Fruit fly (Drosophila melanogaster) Kc167 (cell line): Measurements from ENCODE around the gene Mks1.

Source experiments
- Myc ChIP-seq: fragments of >200 bp; optimal IDR thresholded peaks from 2 replicates; lab custom pipeline; 2017; ENCODE audit warnings: missing external identifiers
- Sin3A ChIP-seq: fragments of >200 bp; optimal IDR thresholded peaks from 2 replicates; lab custom pipeline; 2018; ENCODE audit warnings: missing external identifiers
- h ChIP-seq: fragments of >200 bp; optimal IDR thresholded peaks from 3 replicates; lab custom pipeline; 2018; ENCODE audit warnings: missing external identifiers
- insv ChIP-seq: fragments of >200 bp; optimal IDR thresholded peaks from 3 replicates; lab custom pipeline; 2018; ENCODE audit warnings: missing external identifiers
- psq ChIP-seq: fragments of >200 bp; optimal IDR thresholded peaks from 2 replicates; lab custom pipeline; 2017; ENCODE audit warnings: missing external identifiers
- ttk ChIP-seq: sonication (Bioruptor generic); optimal IDR thresholded peaks from 2 replicates; lab custom pipeline; 2017; ENCODE audit warnings: missing external identifiers

Gene Mks1

DNA sequence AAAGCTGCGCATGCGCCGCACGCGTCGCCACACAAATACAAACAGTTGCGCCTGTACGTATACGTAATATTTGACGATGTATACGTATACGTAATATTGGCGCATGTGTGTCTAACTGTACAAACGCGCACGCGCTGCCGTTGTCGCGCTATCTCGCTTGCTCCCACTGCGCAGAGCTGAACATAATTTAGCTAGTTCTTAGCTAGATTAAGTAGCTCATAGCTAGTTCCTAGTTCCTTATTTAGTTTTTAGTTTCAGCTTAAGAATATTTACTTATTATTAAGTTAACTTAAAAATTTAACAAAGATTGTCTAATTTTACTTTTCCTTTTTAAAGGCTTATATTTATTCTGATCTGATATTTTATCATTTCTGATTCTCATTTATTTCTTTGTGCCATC lies 16.1 kb downstream of the Mks1 start:
- TF ChIP-seq Myc (lab: Kevin White, UChicago) (no peak), psq (no peak), h (lab: Kevin White, UChicago) (no peak), insv (lab: Kevin White, UChicago) (no peak), Sin3A (lab: Kevin White, UChicago) (no peak), ttk (lab: Kevin White, UChicago) (no peak)

DNA sequence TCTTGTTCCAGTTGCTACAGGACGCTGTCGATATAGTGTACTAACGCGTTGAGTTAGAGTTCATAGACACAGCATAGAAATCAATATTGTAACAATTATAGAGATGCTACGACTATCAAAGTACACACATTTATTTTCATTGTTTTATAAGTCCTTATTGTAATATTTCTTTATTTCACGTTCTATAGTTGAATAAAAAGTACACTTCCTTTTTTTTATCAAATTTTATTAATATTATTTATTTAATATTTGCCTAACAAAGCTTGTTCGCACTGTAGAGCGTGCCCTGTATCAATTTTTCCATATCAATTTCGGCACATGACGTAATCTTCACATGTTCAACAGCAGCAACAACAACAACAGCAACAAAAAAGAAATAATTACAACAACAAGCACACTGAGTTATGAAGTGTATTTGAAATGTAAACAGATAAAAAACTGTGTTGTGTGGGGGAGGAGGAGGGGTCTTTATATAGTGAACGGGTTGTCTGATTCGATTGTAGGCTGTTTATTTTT lies 22.4 kb downstream of the Mks1 start:
- TF ChIP-seq Sin3A (lab: Kevin White, UChicago) = no peak
- TF ChIP-seq ttk (lab: Kevin White, UChicago) = no peak
- TF ChIP-seq insv (lab: Kevin White, UChicago) = no peak
- no peak for TF ChIP-seq Myc (lab: Kevin White, UChicago)
- TF ChIP-seq h (lab: Kevin White, UChicago) = no peak

DNA sequence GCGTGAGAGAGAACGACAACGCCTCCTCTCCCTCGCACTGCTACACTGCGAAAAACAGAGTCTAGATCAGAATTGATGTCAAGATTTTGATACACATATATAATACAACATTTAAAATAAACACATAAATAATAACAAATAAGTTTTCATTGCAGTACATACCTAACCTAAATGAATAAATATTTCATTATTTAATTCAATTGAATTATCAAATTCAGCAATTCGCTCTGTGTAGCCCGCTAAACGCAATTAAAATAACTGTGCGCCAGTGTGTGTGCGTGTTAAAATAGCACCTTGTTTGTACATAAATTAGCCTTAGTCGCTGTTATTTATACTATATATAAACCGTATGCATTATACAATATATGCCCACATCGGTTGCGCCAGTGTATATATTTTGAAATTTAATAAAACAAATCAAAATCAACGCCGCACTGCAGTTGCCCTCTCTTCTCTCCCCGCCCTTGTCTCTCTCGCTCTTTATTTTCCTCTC lies 24.1 kb downstream of the Mks1 start:
- no peak for TF ChIP-seq ttk (lab: Kevin White, UChicago)
- TF ChIP-seq psq = no peak
- TF ChIP-seq Sin3A (lab: Kevin White, UChicago) = no peak
- TF ChIP-seq h (lab: Kevin White, UChicago) = no peak
- TF ChIP-seq Myc (lab: Kevin White, UChicago) = no peak
- no peak for TF ChIP-seq insv (lab: Kevin White, UChicago)

DNA sequence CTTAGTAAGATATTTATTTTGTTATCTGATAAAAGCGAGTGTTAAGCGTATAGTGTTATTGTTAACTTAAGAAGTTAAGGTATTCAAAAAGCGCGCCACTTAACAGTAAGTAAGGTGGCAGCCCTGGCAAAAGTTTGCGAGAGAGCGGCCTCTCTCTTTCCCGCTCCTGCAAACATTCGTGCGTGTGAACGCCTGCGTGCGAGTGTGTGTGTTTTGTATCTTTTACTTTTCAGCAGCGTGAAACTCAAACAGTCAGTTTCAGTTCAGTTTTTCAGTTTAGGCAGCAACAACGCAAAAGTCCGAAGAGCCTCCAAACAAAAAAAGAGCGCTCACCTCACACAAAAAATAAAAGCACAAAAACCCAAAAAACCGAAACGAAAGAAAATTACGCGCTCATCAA lies 25.0 kb downstream of the Mks1 start:
- TF ChIP-seq ttk (lab: Kevin White, UChicago) = no peak

DNA sequence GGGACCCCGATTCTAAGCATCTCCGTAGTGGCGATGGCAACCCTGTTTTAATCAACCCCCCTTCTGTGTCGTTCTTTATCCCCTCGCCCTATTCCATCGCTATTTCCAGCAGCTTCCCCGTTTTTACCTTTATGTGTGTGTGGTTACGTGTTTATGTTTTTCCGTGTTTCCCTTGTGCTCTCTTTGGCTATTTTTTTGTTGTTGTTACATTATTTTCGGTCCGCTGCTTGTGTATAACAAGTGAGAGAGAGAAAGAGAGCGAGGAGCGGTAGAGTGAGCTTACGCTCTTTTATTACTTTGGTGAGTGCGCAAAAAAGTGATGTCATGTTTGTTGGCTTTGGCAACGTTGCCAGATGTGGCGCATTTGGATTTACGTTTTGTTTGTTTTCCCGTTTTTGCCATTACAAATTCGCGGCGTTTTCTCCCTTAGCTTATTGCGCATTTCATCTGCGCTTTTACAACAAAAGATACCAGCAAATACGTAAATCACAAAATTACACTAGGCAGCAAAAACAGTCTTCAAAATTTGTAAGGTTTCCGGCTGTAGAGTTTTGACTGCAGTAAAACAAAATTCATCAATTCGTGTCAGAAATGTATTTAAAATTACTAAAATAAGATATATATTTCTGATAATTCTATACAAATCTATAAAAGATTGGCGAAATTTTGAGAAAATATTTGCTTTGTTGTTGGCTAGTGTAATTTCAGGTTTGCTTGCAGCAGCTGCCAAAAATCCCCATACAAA lies 26.0 kb downstream of the Mks1 start:
- no peak for TF ChIP-seq Myc (lab: Kevin White, UChicago)
- TF ChIP-seq ttk (lab: Kevin White, UChicago) = no peak
- TF ChIP-seq h (lab: Kevin White, UChicago) = no peak
- no peak for TF ChIP-seq psq
- TF ChIP-seq insv (lab: Kevin White, UChicago) = no peak
- no peak for TF ChIP-seq Sin3A (lab: Kevin White, UChicago)

DNA sequence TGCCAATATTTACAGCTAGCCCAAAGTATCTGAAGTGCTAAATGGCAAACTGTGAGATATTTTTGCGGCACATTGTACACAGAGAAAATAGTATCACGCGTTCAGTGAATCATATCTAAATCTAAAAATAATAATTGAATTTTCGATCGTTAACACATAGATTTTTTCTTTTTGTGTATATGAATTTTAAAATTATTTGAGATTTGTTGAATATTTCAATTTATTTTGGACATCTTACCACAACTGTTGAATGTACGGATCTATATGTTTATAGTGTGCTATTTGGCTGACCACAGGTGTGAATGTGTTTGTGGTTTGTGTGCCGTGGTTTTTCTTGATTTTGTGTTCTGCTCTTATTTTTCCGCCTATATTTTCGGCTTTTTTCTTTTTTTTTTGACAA lies 26.6 kb downstream of the Mks1 start:
- TF ChIP-seq Myc (lab: Kevin White, UChicago) (no peak), psq (no peak), Sin3A (lab: Kevin White, UChicago) (no peak), ttk (lab: Kevin White, UChicago) (no peak), h (lab: Kevin White, UChicago) (no peak), insv (lab: Kevin White, UChicago) (no peak)

DNA sequence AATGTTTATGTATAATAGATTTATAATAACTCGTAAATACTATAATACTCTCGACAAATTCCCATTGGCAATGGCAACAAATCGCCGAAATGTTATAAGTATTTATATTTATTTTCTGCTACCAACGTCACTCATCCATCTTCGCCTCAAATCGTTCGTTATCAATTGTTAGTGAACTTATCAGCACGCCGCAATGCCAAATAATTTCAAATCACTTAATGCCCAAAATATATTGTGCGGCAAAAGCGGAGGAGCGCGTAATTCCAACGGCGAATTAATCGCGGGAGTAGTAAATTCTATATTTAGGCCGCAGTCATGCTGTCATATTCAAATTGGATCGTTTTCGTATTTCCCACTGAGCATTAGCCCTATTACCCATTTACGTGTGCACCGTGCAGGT lies 27.2 kb downstream of the Mks1 start:
- TF ChIP-seq ttk (lab: Kevin White, UChicago) = no peak
- no peak for TF ChIP-seq psq
- no peak for TF ChIP-seq insv (lab: Kevin White, UChicago)
- no peak for TF ChIP-seq Myc (lab: Kevin White, UChicago)
- no peak for TF ChIP-seq h (lab: Kevin White, UChicago)
- TF ChIP-seq Sin3A (lab: Kevin White, UChicago) = no peak

DNA sequence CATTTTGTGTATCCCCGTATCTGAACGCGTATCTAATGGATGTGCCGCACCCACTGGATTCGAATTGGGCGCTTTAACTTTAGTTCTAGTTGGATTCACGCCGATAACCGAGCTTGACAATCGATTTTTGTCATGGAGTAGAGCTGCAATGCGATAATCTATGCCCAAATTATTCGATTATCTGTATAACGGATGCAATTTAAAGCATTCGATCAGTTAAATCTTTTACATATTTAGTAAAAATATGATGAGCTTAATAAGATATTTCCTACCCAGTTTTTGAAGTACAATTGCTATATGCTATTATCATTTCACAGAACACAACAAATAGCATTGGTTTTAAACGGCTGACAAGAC lies 29.2 kb downstream of the Mks1 start:
- TF ChIP-seq Myc (lab: Kevin White, UChicago) = no peak
- no peak for TF ChIP-seq insv (lab: Kevin White, UChicago)

DNA sequence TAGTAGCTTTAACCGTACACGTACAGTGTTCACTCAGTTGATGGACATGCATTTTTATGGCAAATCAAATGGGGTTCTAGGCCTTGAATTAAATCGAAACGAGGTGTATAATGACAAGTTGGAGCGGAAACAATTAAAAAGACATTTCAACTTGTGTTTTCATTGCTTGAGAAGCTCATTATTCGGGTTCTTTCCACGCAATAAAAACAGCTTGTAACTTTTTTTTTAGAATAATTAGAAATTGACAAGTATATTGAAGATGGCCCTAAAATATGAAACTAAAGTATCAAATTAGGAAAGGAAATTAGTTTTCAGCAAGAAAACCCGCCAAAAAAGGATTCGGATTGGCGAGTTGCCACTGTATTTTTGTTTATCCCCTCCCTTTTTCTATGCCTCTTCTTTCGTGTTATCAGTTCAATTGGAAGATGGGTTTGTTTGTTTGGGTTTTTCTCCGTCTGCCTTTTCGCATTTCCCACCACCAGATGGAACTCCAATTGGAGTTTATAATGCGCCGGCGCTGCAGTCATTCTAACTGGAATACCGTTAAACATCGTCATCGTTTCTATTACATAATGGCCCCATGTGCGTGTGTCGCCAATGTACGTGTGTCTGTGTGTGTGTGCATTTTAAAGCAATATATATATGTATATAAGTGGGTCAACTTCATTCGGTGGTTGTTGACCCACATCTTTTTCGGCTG lies 29.7 kb downstream of the Mks1 start:
- TF ChIP-seq Sin3A (lab: Kevin White, UChicago) (no peak), psq (no peak), h (lab: Kevin White, UChicago) (no peak), Myc (lab: Kevin White, UChicago) (no peak), insv (lab: Kevin White, UChicago) (no peak), ttk (lab: Kevin White, UChicago) (no peak)

DNA sequence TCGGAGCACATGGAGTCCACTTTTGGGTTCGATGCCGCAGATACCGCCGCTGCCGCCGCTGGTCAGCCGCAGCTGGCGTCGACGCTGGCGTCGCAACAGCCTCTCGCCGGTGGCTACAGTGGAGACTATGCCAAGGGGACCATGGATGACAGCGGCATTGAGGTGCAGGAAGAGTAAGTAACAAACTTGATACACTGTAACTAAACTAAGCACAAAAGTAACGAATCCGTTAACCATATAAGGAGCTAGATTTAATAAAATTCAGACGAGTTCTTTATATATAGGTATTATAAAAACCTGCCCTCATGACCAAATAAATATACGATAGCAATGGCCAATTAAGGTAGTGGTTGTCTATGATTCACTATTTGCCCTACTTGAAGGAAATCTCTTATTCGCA lies 31.1 kb downstream of the Mks1 start:
- TF ChIP-seq ttk (lab: Kevin White, UChicago) (no peak), insv (lab: Kevin White, UChicago) (no peak)

DNA sequence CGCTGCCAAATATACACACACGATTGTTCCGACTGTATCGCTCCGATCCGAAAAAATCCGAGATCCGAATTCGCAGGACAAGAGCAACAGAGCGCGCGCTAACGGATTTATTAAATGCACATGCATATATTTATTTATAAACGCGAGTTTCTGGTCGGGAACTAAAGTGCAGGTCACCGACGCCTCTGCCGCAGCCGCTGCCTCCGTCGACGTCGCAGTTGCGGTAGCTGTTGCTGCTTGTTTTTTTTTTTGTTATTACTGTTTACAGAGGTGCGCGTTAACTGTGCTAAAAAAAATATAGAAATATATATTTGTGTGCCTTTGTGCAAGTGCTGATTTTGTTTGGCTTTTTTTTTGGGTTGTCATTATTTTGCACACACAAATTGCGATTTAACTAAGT lies 32.8 kb downstream of the Mks1 start:
- TF ChIP-seq insv (lab: Kevin White, UChicago) (no peak), h (lab: Kevin White, UChicago) (no peak), ttk (lab: Kevin White, UChicago) (no peak), Myc (lab: Kevin White, UChicago) (no peak), Sin3A (lab: Kevin White, UChicago) (no peak), psq (no peak)

DNA sequence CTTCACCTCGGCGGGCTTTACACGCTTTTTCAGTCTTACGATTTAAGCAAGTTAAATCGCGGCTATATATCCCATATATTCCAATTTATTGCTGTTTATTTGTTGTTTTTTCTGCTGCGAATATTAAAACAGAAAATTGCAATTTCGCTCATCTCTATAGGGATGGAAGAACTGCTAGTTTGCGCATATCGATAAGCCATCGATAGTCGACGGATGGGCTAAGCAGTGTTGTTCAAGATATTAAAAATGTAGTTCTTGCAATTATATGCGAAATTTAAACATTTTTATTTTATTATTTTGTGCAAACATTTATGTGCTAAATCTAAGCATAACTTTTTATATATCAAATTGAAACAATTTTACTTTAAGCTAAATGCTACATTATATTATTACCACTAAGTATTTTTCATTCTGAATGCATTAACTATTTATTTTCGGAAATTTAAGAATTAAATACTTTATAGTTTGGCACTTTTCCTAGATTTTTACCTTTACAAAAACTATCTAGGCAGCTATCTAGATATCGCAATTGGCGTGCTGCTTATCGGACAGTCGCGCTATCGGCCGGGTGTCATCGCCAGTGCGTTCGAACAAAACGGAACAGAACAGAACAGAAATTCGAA lies 33.4 kb downstream of the Mks1 start, which contains the start of the genes Rab40 and CG42258:
Gene Rab40, minus strand, starts transcription at position 177 of the 623 bp plus-strand sequence.
Gene CG42258, plus strand, starts transcription at position 593 of the 623 bp plus-strand sequence.
- TF ChIP-seq Myc (lab: Kevin White, UChicago) (no peak), psq (no peak), Sin3A (lab: Kevin White, UChicago) (no peak)
